Worm (Caenorhabditis elegans): Measurements from ENCODE around the gene B0361.11.

The B0361.11 gene

ce11 chrIII:7322018-7322417 lies 44.6 kb downstream of the B0361.11 start:
- TF ChIP-seq fkh-2 (tag; optimal IDR thresholded peaks at IDR 0.05) (no peak), elt-2 (tag; optimal IDR thresholded peaks at IDR 0.05) (peak; percentile 55), tbx-2 (tag; optimal IDR thresholded peaks at IDR 0.05) (no peak), pqm-1 (tag; optimal IDR thresholded peaks at IDR 0.05) (peak; percentile 34), pha-4 (tag; optimal IDR thresholded peaks at IDR 0.05) (peak; percentile 99), ztf-11 (tag; optimal IDR thresholded peaks at IDR 0.05) (no peak)

ce11 chrIII:7323331-7323730 lies 45.9 kb downstream of the B0361.11 start:
- TF ChIP-seq zag-1 (tag; optimal IDR thresholded peaks at IDR 0.05): no peak
- peak; percentile 69 for TF ChIP-seq elt-2 (tag; optimal IDR thresholded peaks at IDR 0.05)
- peak; percentile 1 for TF ChIP-seq pqm-1 (tag; optimal IDR thresholded peaks at IDR 0.05)

- TF ChIP-seq ztf-4 (tag; optimal IDR thresholded peaks at IDR 0.05) (peak; percentile 4), ceh-82 (tag; optimal IDR thresholded peaks at IDR 0.05) (no peak), ama-1 (optimal IDR thresholded peaks at IDR 0.05) (peak; percentile 79), lsy-12 (tag; optimal IDR thresholded peaks at IDR 0.05) (peak; percentile 66), fkh-10 (GFP tag; optimal IDR thresholded peaks at IDR 0.05) (no peak), nhr-25 (tag; optimal IDR thresholded peaks at IDR 0.05) (peak; percentile 33), lin-39 (tag; optimal IDR thresholded peaks at IDR 0.05) (no peak), jun-1 (tag; optimal IDR thresholded peaks at IDR 0.05) (peak; percentile 13), aly-2 (tag; optimal IDR thresholded peaks at IDR 0.05) (peak; percentile 15), elt-2 (tag; optimal IDR thresholded peaks at IDR 0.05) (peak; percentile 20)
These were observed 51.8 kb downstream of the B0361.11 start, which contains the start of gene lab-2 for ce11 chrIII:7329155-7329732. Gene lab-2 (minus strand): TSS chrIII:7329607.

Data from whole organism, L3 larva.